Worm (Caenorhabditis elegans) whole organism, L3 larva: ENCODE results near the gene pqn-57.

Experiments used
- egl-5 ChIP-seq: fragments of 150-350 bp; optimal IDR thresholded peaks from 2 replicates; lab custom pipeline; 2017; ENCODE audit warnings: missing biosample characterization, missing genetic modification reagents, missing genetic modification characterization, inconsistent platforms
- lin-15B ChIP-seq: fragments of 150-350 bp; optimal IDR thresholded peaks from 2 replicates; lab custom pipeline; 2014; ENCODE audit warnings: missing biosample characterization, missing genetic modification characterization
- lin-39 ChIP-seq: fragments of 150-350 bp; optimal IDR thresholded peaks from 2 replicates; lab custom pipeline; 2018; ENCODE audit warnings: missing biosample characterization, missing genetic modification reagents, missing genetic modification characterization
- nhr-11 ChIP-seq: fragments of 150-350 bp; optimal IDR thresholded peaks from 2 replicates; lab custom pipeline; 2014; ENCODE audit warnings: missing biosample characterization, missing genetic modification characterization
- nhr-23 ChIP-seq: fragments of 150-350 bp; optimal IDR thresholded peaks from 2 replicates; lab custom pipeline; 2014; ENCODE audit warnings: missing biosample characterization, missing genetic modification reagents, missing genetic modification characterization
- snpc-4 ChIP-seq: fragments of 150-350 bp; optimal IDR thresholded peaks from 2 replicates; lab custom pipeline; 2014; ENCODE audit warnings: missing biosample characterization, missing genetic modification characterization

DNA sequence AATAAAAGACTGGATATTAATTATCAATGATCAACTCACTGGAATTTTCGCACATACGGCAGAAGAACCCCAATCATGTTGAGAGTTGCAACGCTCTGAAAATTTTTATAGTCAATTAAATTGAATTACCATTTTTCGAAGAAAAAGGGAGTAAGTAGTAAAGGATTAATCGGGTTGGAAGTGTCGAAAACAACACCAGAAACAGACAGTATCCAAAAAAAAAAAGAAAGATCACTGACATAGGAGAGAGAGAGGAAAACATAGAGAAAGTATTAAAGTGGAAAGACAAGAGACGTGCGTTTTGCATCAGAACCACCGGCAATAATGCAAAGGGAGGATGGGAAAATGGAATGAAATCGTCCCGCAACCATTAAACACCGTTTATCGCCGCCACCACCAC, 18.5 kb downstream of the pqn-57 start, which contains the start of gene inx-5:
- TF ChIP-seq nhr-11: no peak
- TF ChIP-seq lin-15B: no peak
- TF ChIP-seq nhr-23 (tag; lab: Kevin White, UChicago): no peak
- TF ChIP-seq lin-39 (tag; lab: Kevin White, UChicago): no peak
- no peak for TF ChIP-seq snpc-4 (tag; lab: Kevin White, UChicago)
- TF ChIP-seq egl-5 (tag; lab: Kevin White, UChicago): no peak
